Worm (Caenorhabditis elegans): ENCODE results near the gene T23B12.6.

Gene T23B12.6

ce11 chrV:8447928-8448327 lies 12.3 kb downstream of the T23B12.6 start, which contains the start of gene T23B12.5 (continued):
- no peak for TF ChIP-seq set-16 (GFP tag; IDR thresholded peaks at IDR 0.05)
- TF ChIP-seq hlh-30 (tag; optimal IDR thresholded peaks at IDR 0.05; ENCODE audit: insufficient read depth) = no peak
- no peak for TF ChIP-seq zip-11 (GFP tag; IDR thresholded peaks at IDR 0.05)
- no peak for TF ChIP-seq fkh-10 (GFP tag; optimal IDR thresholded peaks at IDR 0.05)
- no peak for TF ChIP-seq daf-16 (GFP tag; optimal IDR thresholded peaks at IDR 0.05)
- TF ChIP-seq daf-16 (tag; optimal IDR thresholded peaks at IDR 0.05) = no peak

ce11 chrV:8445636-8446035 lies 14.6 kb downstream of the T23B12.6 start:
- TF ChIP-seq lsy-2 (tag; optimal IDR thresholded peaks at IDR 0.05) = peak in 1 of 2 experiments; percentile 24
- TF ChIP-seq mep-1 (tag; optimal IDR thresholded peaks at IDR 0.05) = peak; percentile 38
- peak; percentile 88 for TF ChIP-seq nhr-28 (tag; optimal IDR thresholded peaks at IDR 0.05)
- peak; percentile 56 for TF ChIP-seq pqm-1 (tag; optimal IDR thresholded peaks at IDR 0.05)
- TF ChIP-seq zag-1 (tag; optimal IDR thresholded peaks at IDR 0.05) = no peak
- TF ChIP-seq nhr-77 (tag; optimal IDR thresholded peaks at IDR 0.05) = peak; percentile 23
- peak; percentile 59 for TF ChIP-seq dmd-6 (GFP tag; IDR thresholded peaks at IDR 0.05)
- peak; percentile 69 for TF ChIP-seq dve-1 (tag; optimal IDR thresholded peaks at IDR 0.05; ENCODE audit: insufficient read depth)
- TF ChIP-seq F26F4.8 (GFP tag; conservative IDR thresholded peaks at IDR 0.05) = no peak
- peak; percentile 48 for TF ChIP-seq nhr-25 (tag; optimal IDR thresholded peaks at IDR 0.05; ENCODE audit: borderline replicate concordance, insufficient read depth)
- TF ChIP-seq aha-1 (tag) = peak; percentile 42
- no peak for TF ChIP-seq ces-1 (GFP tag; optimal IDR thresholded peaks at IDR 0.05)
- TF ChIP-seq nhr-6 (tag; optimal IDR thresholded peaks at IDR 0.05) = peak; percentile 56
- peak; percentile 76 for TF ChIP-seq hlh-11 (tag; optimal IDR thresholded peaks at IDR 0.05)
- no peak for TF ChIP-seq daf-16 (GFP tag; optimal IDR thresholded peaks at IDR 0.05)
- peak; percentile 83 for TF ChIP-seq daf-16 (tag; optimal IDR thresholded peaks at IDR 0.05)
- TF ChIP-seq ama-1 (optimal IDR thresholded peaks at IDR 0.05) = no peak
- peak; percentile 10 for TF ChIP-seq mxl-3 (GFP tag; optimal IDR thresholded peaks at IDR 0.05)
- no peak for TF ChIP-seq pha-4 (GFP tag; IDR thresholded peaks at IDR 0.05)
- TF ChIP-seq pha-4 (tag; optimal IDR thresholded peaks at IDR 0.05) = peak; percentile 2
- TF ChIP-seq Y48G9A.11 (GFP tag; IDR thresholded peaks at IDR 0.05) = no peak

- TF ChIP-seq aha-1 (tag) (peak; percentile 32), saeg-2 (GFP tag; IDR thresholded peaks at IDR 0.05) (no peak), hlh-30 (tag; optimal IDR thresholded peaks at IDR 0.05; ENCODE audit: insufficient read depth) (peak; percentile 60)
Observed at ce11 chrV:8444357-8444856, 15.8 kb downstream of the T23B12.6 start, which contains the start of gene lmd-3. lmd-3 (minus strand) TSS chrV:8444806.

ce11 chrV:8437358-8437757 lies 22.9 kb downstream of the T23B12.6 start:
- peak in 1 of 2 experiments; percentile 92 for TF ChIP-seq unc-62 (GFP tag; optimal IDR thresholded peaks at IDR 0.05 in 1 of 2)
- TF ChIP-seq unc-62 (tag; optimal IDR thresholded peaks at IDR 0.05) = no peak
- no peak for TF ChIP-seq nhr-28 (tag; optimal IDR thresholded peaks at IDR 0.05)
- TF ChIP-seq Y75B8A.6 (GFP tag; IDR thresholded peaks at IDR 0.05) = no peak
- TF ChIP-seq lin-15B (tag; optimal IDR thresholded peaks at IDR 0.05) = no peak

- 0 out of 2 replicates have a peak, but pooled peaks have one; percentile 22 for TF ChIP-seq hmg-1.1 (GFP tag; IDR thresholded peaks at IDR 0.05)
- peak; percentile 49 for TF ChIP-seq aha-1 (tag)
- no peak for TF ChIP-seq fos-1 (tag; optimal IDR thresholded peaks at IDR 0.05)
Observed at ce11 chrV:8435292-8435691, 24.9 kb downstream of the T23B12.6 start.

- TF ChIP-seq mdl-1 (tag; optimal IDR thresholded peaks at IDR 0.05) (peak in 1 of 2 experiments; percentile 51), zfp-2 (tag; optimal IDR thresholded peaks at IDR 0.05) (no peak), nhr-77 (tag; optimal IDR thresholded peaks at IDR 0.05) (no peak), nhr-10 (tag; optimal IDR thresholded peaks at IDR 0.05) (no peak), nhr-111 (GFP tag; optimal IDR thresholded peaks at IDR 0.05) (no peak), nhr-28 (tag; optimal IDR thresholded peaks at IDR 0.05) (peak; percentile 47), mdt-29 (GFP tag; IDR thresholded peaks at IDR 0.05) (no peak), ama-1 (optimal IDR thresholded peaks at IDR 0.05) (no peak), sdz-12 (GFP tag; optimal IDR thresholded peaks at IDR 0.05) (no peak), attf-4 (tag; optimal IDR thresholded peaks at IDR 0.05) (no peak), aha-1 (tag) (no peak), gei-8 (GFP tag; optimal IDR thresholded peaks at IDR 0.05) (no peak), lsy-2 (tag; optimal IDR thresholded peaks at IDR 0.05) (no peak), aly-2 (tag; optimal IDR thresholded peaks at IDR 0.05) (no peak), mxl-3 (GFP tag; optimal IDR thresholded peaks at IDR 0.05) (peak; percentile 1), duxl-1 (tag; optimal IDR thresholded peaks at IDR 0.05; ENCODE audit: poor library complexity) (no peak), ztf-11 (tag; optimal IDR thresholded peaks at IDR 0.05) (no peak)
Observed at ce11 chrV:8434400-8434827, 25.8 kb downstream of the T23B12.6 start.
